Worm (Caenorhabditis elegans): ENCODE results near the gene yap-1.

The yap-1 gene

ce11 chrX:10656604-10657003 is 35.1 kb upstream of the yap-1 start:
- TF ChIP-seq mes-2 (tag; optimal IDR thresholded peaks at IDR 0.05; ENCODE audit: poor library complexity, severe bottlenecking): peak; percentile 6
- TF ChIP-seq aha-1 (tag): peak; percentile 91
- no peak for TF ChIP-seq nhr-42 (GFP tag; IDR thresholded peaks at IDR 0.05)
- peak in 1 of 2 experiments; percentile 41 for TF ChIP-seq lsy-2 (tag; optimal IDR thresholded peaks at IDR 0.05)
- TF ChIP-seq zip-2 (tag; optimal IDR thresholded peaks at IDR 0.05): no peak
- peak; percentile 5 for TF ChIP-seq mep-1 (tag; optimal IDR thresholded peaks at IDR 0.05)
- 0 out of 2 replicates have a peak, but pooled peaks have one; percentile 32 for TF ChIP-seq hmg-1.1 (GFP tag; IDR thresholded peaks at IDR 0.05)
- peak; percentile 24 for TF ChIP-seq hlh-11 (tag; optimal IDR thresholded peaks at IDR 0.05)
- TF ChIP-seq php-3 (GFP tag; IDR thresholded peaks at IDR 0.05): peak; percentile 39; the same call in 1 of the 2 replicates
- TF ChIP-seq rbr-2 (tag; optimal IDR thresholded peaks at IDR 0.05): peak; percentile 61

ce11 chrX:10659508-10659907 is 32.2 kb upstream of the yap-1 start:
- TF ChIP-seq aha-1 (tag) (peak; percentile 90), hmg-1.1 (GFP tag; IDR thresholded peaks at IDR 0.05) (no peak)

- TF ChIP-seq ceh-28 (tag; optimal IDR thresholded peaks at IDR 0.05): peak; percentile 83
- TF ChIP-seq nhr-76 (tag; optimal IDR thresholded peaks at IDR 0.05): no peak
Observed at ce11 chrX:10664759-10665158, 27.0 kb upstream of the yap-1 start.

DNA sequence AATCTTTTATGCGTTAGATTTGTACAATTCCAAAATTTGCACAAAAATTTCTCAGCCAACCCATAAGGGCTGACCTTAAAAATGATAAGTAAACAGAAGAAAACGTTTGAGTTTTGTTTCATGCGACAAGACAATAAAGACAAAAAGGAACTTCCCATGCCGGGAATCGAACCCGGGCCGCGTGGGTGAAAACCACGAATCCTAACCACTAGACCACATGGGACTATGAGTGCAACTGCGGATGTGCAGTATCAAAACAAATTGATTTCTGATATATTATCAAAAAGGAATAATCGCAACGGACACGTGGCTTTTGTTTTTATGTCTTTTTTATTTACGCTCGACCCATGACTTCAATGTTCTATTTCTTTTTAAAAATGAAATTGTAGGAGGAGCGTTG is 24.9 kb upstream of the yap-1 start:
- TF ChIP-seq lin-1 (GFP tag; IDR thresholded peaks at IDR 0.05) (no peak), dmd-9 (GFP tag; IDR thresholded peaks at IDR 0.05) (peak; percentile 15; the same call in 1 of the 2 replicates), lin-13 (GFP tag; optimal IDR thresholded peaks at IDR 0.05) (no peak), snpc-1.2 (GFP tag; IDR thresholded peaks at IDR 0.05) (peak; percentile 86), mxl-3 (GFP tag; optimal IDR thresholded peaks at IDR 0.05) (peak; percentile 66), lir-3 (tag; optimal IDR thresholded peaks at IDR 0.05) (no peak), nhr-25 (tag; optimal IDR thresholded peaks at IDR 0.05; ENCODE audit: borderline replicate concordance, insufficient read depth) (no peak), ces-1 (GFP tag; optimal IDR thresholded peaks at IDR 0.05) (no peak), pha-4 (GFP tag; IDR thresholded peaks at IDR 0.05) (peak; percentile 52; the same call in 1 of the 2 replicates), pha-4 (tag; optimal IDR thresholded peaks at IDR 0.05) (no peak), daf-16 (GFP tag; optimal IDR thresholded peaks at IDR 0.05) (peak in 1 of 2 experiments; percentile 13), daf-16 (tag; optimal IDR thresholded peaks at IDR 0.05) (peak; percentile 58), nhr-41 (GFP tag; IDR thresholded peaks at IDR 0.05) (peak; percentile 68; the same call in 1 of the 2 replicates), spr-3 (GFP tag; optimal IDR thresholded peaks at IDR 0.05) (no peak), nhr-42 (GFP tag; IDR thresholded peaks at IDR 0.05) (no peak), egl-43 (GFP tag; IDR thresholded peaks at IDR 0.05) (peak; percentile 75), tag-97 (GFP tag; IDR thresholded peaks at IDR 0.05) (no peak), jun-1 (tag; optimal IDR thresholded peaks at IDR 0.05) (no peak), skn-1 (tag; optimal IDR thresholded peaks at IDR 0.05) (no peak), dve-1 (tag; optimal IDR thresholded peaks at IDR 0.05; ENCODE audit: insufficient read depth) (peak; percentile 44), vab-7 (GFP tag; IDR thresholded peaks at IDR 0.05) (peak; percentile 75), ZK546.5 (tag; optimal IDR thresholded peaks at IDR 0.05) (no peak), dpl-1 (GFP tag; optimal IDR thresholded peaks at IDR 0.05) (no peak), ama-1 (optimal IDR thresholded peaks at IDR 0.05) (no peak), hlh-30 (tag; optimal IDR thresholded peaks at IDR 0.05; ENCODE audit: insufficient read depth) (peak; percentile 67), ctbp-1 (GFP tag; IDR thresholded peaks at IDR 0.05) (peak; percentile 62; the same call in 1 of the 2 replicates), unc-39 (tag; optimal IDR thresholded peaks at IDR 0.05) (no peak), hlh-11 (tag; optimal IDR thresholded peaks at IDR 0.05) (peak; percentile 21), madf-9 (GFP tag; conservative IDR thresholded peaks at IDR 0.05) (peak; percentile 54), ZK337.2 (GFP tag; IDR thresholded peaks at IDR 0.05) (peak; percentile 58; the same call in 1 of the 2 replicates), Y48G9A.11 (GFP tag; IDR thresholded peaks at IDR 0.05) (peak; percentile 63), T26A8.4 (GFP tag; IDR thresholded peaks at IDR 0.05) (no peak), zfp-3 (GFP tag; conservative IDR thresholded peaks at IDR 0.05) (peak; percentile 76), ceh-82 (tag; optimal IDR thresholded peaks at IDR 0.05) (no peak), Y5F2A.4 (GFP tag; optimal IDR thresholded peaks at IDR 0.05) (no peak), aha-1 (tag) (peak; percentile 26), php-3 (GFP tag; IDR thresholded peaks at IDR 0.05) (peak; percentile 59; the same call in 1 of the 2 replicates)
